Fruit fly (Drosophila melanogaster) whole organism, embryonic: Measurements from ENCODE around the gene E2f1.

Experiments used
- B-H1 ChIP-seq: fragments of 200-800 bp; sonication (Bioruptor generic); IDR thresholded peaks from 3 replicates; pipeline ENCODE4 v1.3.6; 2022; ENCODE audit warnings: missing biosample characterization, missing genetic modification characterization
- Bdp1 ChIP-seq: fragments of 200-800 bp; sonication (Bioruptor generic); optimal IDR thresholded peaks from 3 replicates; lab custom pipeline; 2016; ENCODE audit warnings: missing biosample characterization, missing genetic modification characterization
- BtbVII ChIP-seq: fragments of 200-800 bp; sonication (Bioruptor generic); optimal IDR thresholded peaks from 3 replicates; lab custom pipeline; 2017; ENCODE audit warnings: missing biosample characterization, mild to moderate bottlenecking, missing genetic modification characterization
- CG10209 ChIP-seq: fragments of 200-800 bp; sonication (Bioruptor generic); optimal IDR thresholded peaks from 3 replicates; lab custom pipeline; 2017; ENCODE audit warnings: missing biosample characterization, mild to moderate bottlenecking, missing genetic modification characterization, missing genetic modification reagents
- CG10543 ChIP-seq: fragments of 200-800 bp; sonication (Bioruptor generic); optimal IDR thresholded peaks from 3 replicates; lab custom pipeline; 2017; ENCODE audit warnings: missing biosample characterization, mild to moderate bottlenecking, missing genetic modification characterization, moderate library complexity
- CG11723 ChIP-seq: fragments of 200-800 bp; sonication (Bioruptor generic); optimal IDR thresholded peaks from 2 replicates; lab custom pipeline; 2017; ENCODE audit warnings: missing biosample characterization, mild to moderate bottlenecking, missing genetic modification characterization
- CG12236 ChIP-seq: fragments of 200-800 bp; sonication (Bioruptor generic); optimal IDR thresholded peaks from 2 replicates; lab custom pipeline; 2016; ENCODE audit warnings: missing biosample characterization, missing genetic modification characterization
- CG12391 ChIP-seq: fragments of 200-800 bp; sonication (Bioruptor generic); optimal IDR thresholded peaks from 3 replicates; lab custom pipeline; 2018; ENCODE audit warnings: missing biosample characterization, mild to moderate bottlenecking, missing genetic modification characterization, moderate library complexity
- CG12744 ChIP-seq: fragments of 200-800 bp; sonication (Bioruptor generic); optimal IDR thresholded peaks from 2 replicates; lab custom pipeline; 2016; ENCODE audit warnings: missing biosample characterization, missing genetic modification characterization
- CG13296 ChIP-seq: fragments of 200-800 bp; sonication (Bioruptor generic); optimal IDR thresholded peaks from 3 replicates; lab custom pipeline; 2018; ENCODE audit warnings: missing biosample characterization, mild to moderate bottlenecking, missing genetic modification characterization
- CG13424 ChIP-seq: fragments of 200-800 bp; sonication (Bioruptor generic); optimal IDR thresholded peaks from 2 replicates; lab custom pipeline; 2019; ENCODE audit warnings: missing biosample characterization, mild to moderate bottlenecking, missing genetic modification characterization, moderate library complexity
- CG14860 ChIP-seq: fragments of 200-800 bp; sonication (Bioruptor generic); IDR thresholded peaks from 3 replicates; pipeline ENCODE4 v1.3.6; 2022; ENCODE audit warnings: missing biosample characterization, missing genetic modification characterization; ENCODE audit not compliant: partially characterized antibody
- CG18476 ChIP-seq: fragments of 200-800 bp; sonication (Bioruptor generic); optimal IDR thresholded peaks from 2 replicates; lab custom pipeline; 2016; ENCODE audit warnings: missing biosample characterization, mild to moderate bottlenecking, missing genetic modification characterization
- CG18764 ChIP-seq: fragments of 200-800 bp; sonication (Bioruptor generic); optimal IDR thresholded peaks from 3 replicates; lab custom pipeline; 2016; ENCODE audit warnings: missing biosample characterization, missing genetic modification characterization
- CG31441 ChIP-seq: fragments of 200-800 bp; sonication (Bioruptor generic); IDR thresholded peaks from 2 replicates; pipeline ENCODE4 v1.3.6; 2022; ENCODE audit warnings: missing biosample characterization, missing genetic modification characterization
- CG33213 ChIP-seq: fragments of 200-800 bp; sonication (Bioruptor generic); optimal IDR thresholded peaks from 3 replicates; lab custom pipeline; 2016; ENCODE audit warnings: missing biosample characterization, missing genetic modification characterization
- CG34422 ChIP-seq: fragments of 200-800 bp; sonication (Bioruptor generic); IDR thresholded peaks from 3 replicates; pipeline ENCODE4 v1.3.6; 2022; ENCODE audit warnings: missing biosample characterization, missing genetic modification characterization
- CG5953 ChIP-seq: fragments of 200-800 bp; sonication (Bioruptor generic); IDR thresholded peaks from 2 replicates; pipeline ENCODE4 v1.3.6; 2022; ENCODE audit warnings: missing biosample characterization, missing genetic modification characterization
- CG6683 ChIP-seq: fragments of 200-800 bp; sonication (Bioruptor generic); optimal IDR thresholded peaks from 2 replicates; lab custom pipeline; 2017; ENCODE audit warnings: missing biosample characterization, mild to moderate bottlenecking, missing genetic modification characterization, missing genetic modification reagents
- CG7928 ChIP-seq: fragments of 200-800 bp; sonication (Bioruptor generic); optimal IDR thresholded peaks from 2 replicates; lab custom pipeline; 2017; ENCODE audit warnings: missing biosample characterization, mild to moderate bottlenecking, missing genetic modification characterization
- CG8290 ChIP-seq, 3 experiments: fragments of 200-800 bp; sonication (Bioruptor generic); optimal IDR thresholded peaks; 2 replicates each; lab custom pipeline; 2016 to 2019; ENCODE audit warnings: missing biosample characterization in 3 of 3, missing genetic modification characterization in 3 of 3, mild to moderate bottlenecking in 2 of 3, moderate library complexity in 1 of 3
- CG8359 ChIP-seq: fragments of 200-800 bp; sonication (Bioruptor generic); optimal IDR thresholded peaks from 2 replicates; lab custom pipeline; 2017; ENCODE audit warnings: missing biosample characterization, mild to moderate bottlenecking, missing genetic modification characterization, borderline replicate concordance
- CG8478 ChIP-seq: fragments of >200 bp; optimal IDR thresholded peaks from 2 replicates; lab custom pipeline; 2018
- CG9727 ChIP-seq: fragments of 200-800 bp; sonication (Bioruptor generic); optimal IDR thresholded peaks from 3 replicates; lab custom pipeline; 2017; ENCODE audit warnings: missing biosample characterization, mild to moderate bottlenecking, missing genetic modification characterization
- CHES-1-like ChIP-seq: fragments of 200-800 bp; sonication (Bioruptor generic); optimal IDR thresholded peaks from 2 replicates; lab custom pipeline; 2016; ENCODE audit warnings: missing biosample characterization, missing genetic modification characterization
- D19B ChIP-seq: fragments of 200-800 bp; sonication (Bioruptor generic); optimal IDR thresholded peaks from 2 replicates; lab custom pipeline; 2017; ENCODE audit warnings: missing biosample characterization, mild to moderate bottlenecking, missing genetic modification characterization
- Dbx ChIP-seq: fragments of 200-800 bp; sonication (Bioruptor generic); IDR thresholded peaks from 3 replicates; pipeline ENCODE4 v1.3.6; 2022; ENCODE audit warnings: missing biosample characterization, missing genetic modification characterization
- Jarid2 ChIP-seq: fragments of 200-800 bp; sonication (Bioruptor generic); optimal IDR thresholded peaks from 3 replicates; lab custom pipeline; 2017; ENCODE audit warnings: mild to moderate bottlenecking, missing biosample characterization, missing genetic modification reagents, missing genetic modification characterization
- Myb ChIP-seq: fragments of 200-800 bp; sonication (Bioruptor generic); optimal IDR thresholded peaks from 2 replicates; lab custom pipeline; 2016; ENCODE audit warnings: missing biosample characterization, missing genetic modification characterization
- NfI ChIP-seq: fragments of 200-800 bp; sonication (Bioruptor generic); optimal IDR thresholded peaks from 3 replicates; lab custom pipeline; 2018; ENCODE audit warnings: missing biosample characterization, mild to moderate bottlenecking, missing genetic modification characterization, moderate library complexity
- Rx ChIP-seq: fragments of 200-800 bp; sonication (Bioruptor generic); IDR thresholded peaks from 2 replicates; pipeline ENCODE4 v1.3.6; 2022; ENCODE audit warnings: missing biosample characterization, missing genetic modification characterization
- Side ChIP-seq: fragments of 200-800 bp; sonication (Bioruptor generic); optimal IDR thresholded peaks from 2 replicates; lab custom pipeline; 2016; ENCODE audit warnings: missing biosample characterization, missing genetic modification characterization
- Sin3A ChIP-seq: fragments of >200 bp; optimal IDR thresholded peaks from 2 replicates; lab custom pipeline; 2018
- YL-1 ChIP-seq: fragments of 200-800 bp; sonication (Bioruptor generic); optimal IDR thresholded peaks from 3 replicates; lab custom pipeline; 2017; ENCODE audit warnings: missing biosample characterization, mild to moderate bottlenecking, missing genetic modification characterization
- ci ChIP-seq: fragments of 200-800 bp; sonication (Bioruptor generic); IDR thresholded peaks from 3 replicates; pipeline ENCODE4 v1.3.6; 2022; ENCODE audit warnings: missing biosample characterization, missing genetic modification characterization
- danr ChIP-seq: fragments of 200-800 bp; sonication (Bioruptor generic); IDR thresholded peaks from 2 replicates; pipeline ENCODE4 v1.3.6; 2022; ENCODE audit warnings: missing biosample characterization, missing genetic modification characterization
- dmrt11E ChIP-seq: fragments of 200-800 bp; sonication (Bioruptor generic); optimal IDR thresholded peaks from 3 replicates; lab custom pipeline; 2018; ENCODE audit warnings: missing biosample characterization, mild to moderate bottlenecking, missing genetic modification characterization, moderate library complexity
- ftz-f1 ChIP-seq: fragments of 200-800 bp; sonication (Bioruptor generic); optimal IDR thresholded peaks from 2 replicates; lab custom pipeline; 2016; ENCODE audit warnings: missing biosample characterization, missing genetic modification characterization
- her ChIP-seq: fragments of 200-800 bp; sonication (Bioruptor generic); optimal IDR thresholded peaks from 2 replicates; lab custom pipeline; 2016; ENCODE audit warnings: missing biosample characterization, missing genetic modification characterization
- hth ChIP-seq: fragments of >200 bp; optimal IDR thresholded peaks from 2 replicates; lab custom pipeline; 2017; ENCODE audit warnings: inconsistent platforms
- inv ChIP-seq: fragments of 200-800 bp; sonication (Bioruptor generic); IDR thresholded peaks from 2 replicates; pipeline ENCODE4 v1.3.6; 2022; ENCODE audit warnings: missing biosample characterization, missing genetic modification characterization; ENCODE audit not compliant: partially characterized antibody
- knrl ChIP-seq: fragments of 200-800 bp; sonication (Bioruptor generic); IDR thresholded peaks from 3 replicates; pipeline ENCODE4 v1.3.6; 2022; ENCODE audit warnings: missing biosample characterization, missing genetic modification characterization; ENCODE audit not compliant: partially characterized antibody
- org-1 ChIP-seq: fragments of 200-800 bp; sonication (Bioruptor generic); optimal IDR thresholded peaks from 2 replicates; lab custom pipeline; 2017; ENCODE audit warnings: missing biosample characterization, missing genetic modification characterization
- pan ChIP-seq, 4 experiments: fragments of >200 bp in 3 of 4; fragments of 200-800 bp in 1 of 4; sonication (Bioruptor generic) in 1 of 4; optimal IDR thresholded peaks in 3 of 4; IDR thresholded peaks in 1 of 4; 2 replicates each; pipeline versions ENCODE4 v1.3.6 to Lab custom; 2017 to 2022; ENCODE audit warnings: missing biosample characterization in 2 of 4, missing genetic modification characterization in 2 of 4, mixed read lengths in 1 of 4
- pros ChIP-seq: fragments of 200-800 bp; sonication (Bioruptor generic); optimal IDR thresholded peaks from 3 replicates; lab custom pipeline; 2019; ENCODE audit warnings: missing biosample characterization, mild to moderate bottlenecking, missing genetic modification characterization, moderate library complexity
- ranshi ChIP-seq: fragments of 200-800 bp; sonication (Bioruptor generic); IDR thresholded peaks from 2 replicates; pipeline ENCODE4 v1.3.6; 2022; ENCODE audit warnings: missing biosample characterization, missing genetic modification characterization
- rib ChIP-seq: fragments of 200-800 bp; sonication (Bioruptor generic); IDR thresholded peaks from 2 replicates; pipeline ENCODE4 v1.3.6; 2022; ENCODE audit warnings: missing biosample characterization, missing genetic modification characterization
- run ChIP-seq: fragments of 200-800 bp; sonication (Bioruptor generic); optimal IDR thresholded peaks from 3 replicates; lab custom pipeline; 2018; ENCODE audit warnings: missing biosample characterization, mild to moderate bottlenecking, missing genetic modification characterization
- slou ChIP-seq: fragments of 200-800 bp; sonication (Bioruptor generic); optimal IDR thresholded peaks from 3 replicates; lab custom pipeline; 2016; ENCODE audit warnings: missing biosample characterization, missing genetic modification characterization

The E2f1 gene

DNA sequence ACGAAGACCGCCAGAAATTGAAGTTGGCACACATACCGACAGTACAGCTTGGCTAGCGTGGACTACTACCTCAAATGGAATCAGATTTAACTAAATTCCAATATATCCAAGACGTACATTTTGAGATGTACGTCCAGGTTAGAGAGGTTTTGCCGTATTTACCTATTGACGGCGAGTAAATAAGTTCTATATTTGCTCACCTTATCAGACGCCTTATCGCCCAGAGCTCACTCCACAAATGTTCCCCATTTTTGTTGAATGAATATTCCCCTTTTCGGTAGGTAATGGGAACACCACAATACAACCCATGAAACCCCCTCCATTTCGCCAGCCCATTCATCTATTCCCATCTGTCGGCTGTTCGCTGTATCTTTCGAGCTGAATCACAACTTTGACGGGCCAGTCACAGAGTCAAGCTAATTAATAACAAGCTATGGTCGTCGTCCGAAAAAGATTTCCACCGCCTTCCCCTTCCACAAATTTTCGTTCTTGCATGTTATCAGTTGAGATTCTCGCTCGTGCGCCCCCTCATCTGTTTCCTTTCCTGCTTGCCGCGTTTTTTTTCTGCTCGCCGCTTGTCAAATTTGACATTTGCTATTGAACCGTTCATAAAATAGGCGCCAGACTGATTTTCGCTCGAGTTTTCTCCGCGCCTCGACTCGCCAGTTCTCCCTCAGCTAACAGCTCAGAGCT, 69.8 kb downstream of the E2f1 start (continued):
- no peak for TF ChIP-seq pan (optimal IDR thresholded peaks at IDR 0.05; lab: Kevin White, UChicago)
- TF ChIP-seq pan (GFP tag; optimal IDR thresholded peaks at IDR 0.05 in 1 of 2, IDR thresholded peaks at IDR 0.05 in 1 of 2) = peak in 1 of 2 experiments; percentile 93
- no peak for TF ChIP-seq CG8478 (lab: Kevin White, UChicago)
- TF ChIP-seq inv = no peak
- TF ChIP-seq CG33213 = peak; percentile 97
- peak; percentile 38 for TF ChIP-seq ftz-f1 (GFP tag; lab: Kevin White, UChicago)
- TF ChIP-seq D19B = peak; percentile 82
- TF ChIP-seq CG9727 (GFP tag; lab: Kevin White, UChicago) = peak; percentile 98
- peak; percentile 65 for TF ChIP-seq Myb (GFP tag; lab: Kevin White, UChicago)
- peak; percentile 91 for TF ChIP-seq BtbVII (GFP tag; lab: Kevin White, UChicago)
- TF ChIP-seq CG14860 (GFP tag; lab: Robert Waterston, UW) = no peak
- TF ChIP-seq CG12391 (tag; lab: Kevin White, UChicago) = peak; percentile 85
- peak; percentile 86 for TF ChIP-seq CG13296 (GFP tag; lab: Kevin White, UChicago)
- peak; percentile 98 for TF ChIP-seq CG10209
- TF ChIP-seq CG5953 = peak; percentile 94
- peak; percentile 85 for TF ChIP-seq CG8359 (GFP tag; lab: Kevin White, UChicago)
- peak; percentile 98 for TF ChIP-seq CG8290 (GFP tag; optimal IDR thresholded peaks at IDR 0.05; lab: Kevin White, UChicago)
- peak; percentile 98 for TF ChIP-seq CG8290 (tag; optimal IDR thresholded peaks at IDR 0.05; lab: Kevin White, UChicago)
- TF ChIP-seq Side (GFP tag; lab: Kevin White, UChicago) = peak; percentile 97
- TF ChIP-seq CG13424 (tag; lab: Kevin White, UChicago) = peak; percentile 89
- TF ChIP-seq org-1 = peak; percentile 96
- TF ChIP-seq dmrt11E (tag; lab: Kevin White, UChicago) = peak; percentile 91
- peak; percentile 92 for TF ChIP-seq B-H1 (GFP tag; lab: Robert Waterston, UW)
- peak; percentile 98 for TF ChIP-seq CG12236 (GFP tag; lab: Kevin White, UChicago)
- peak; percentile 92 for TF ChIP-seq CG6683 (GFP tag; lab: Kevin White, UChicago)
- peak; percentile 97 for TF ChIP-seq CG18764
- peak; percentile 96 for TF ChIP-seq CG31441
- TF ChIP-seq Dbx (GFP tag; lab: Robert Waterston, UW) = peak; percentile 94
- peak; percentile 63 for TF ChIP-seq CG7928 (GFP tag; lab: Kevin White, UChicago)
- peak; percentile 91 for TF ChIP-seq ranshi (GFP tag; lab: Robert Waterston, UW)
- TF ChIP-seq Bdp1 (GFP tag; lab: Kevin White, UChicago) = peak; percentile 91
- peak; percentile 89 for TF ChIP-seq Rx
- peak; percentile 91 for TF ChIP-seq CG18476 (GFP tag; lab: Kevin White, UChicago)
- TF ChIP-seq pros = peak; percentile 3
- TF ChIP-seq slou (GFP tag; lab: Kevin White, UChicago) = peak; percentile 92
- peak; percentile 92 for TF ChIP-seq her (GFP tag; lab: Kevin White, UChicago)
- no peak for TF ChIP-seq Sin3A (lab: Kevin White, UChicago)
- TF ChIP-seq danr (GFP tag; lab: Robert Waterston, UW) = peak; percentile 89
- TF ChIP-seq hth (lab: Kevin White, UChicago) = no peak
- peak; percentile 70 for TF ChIP-seq NfI
- no peak for TF ChIP-seq knrl
- peak; percentile 89 for TF ChIP-seq CG34422 (GFP tag; lab: Robert Waterston, UW)
- peak; percentile 85 for TF ChIP-seq Jarid2 (GFP tag; lab: Kevin White, UChicago)
- TF ChIP-seq rib = peak; percentile 95
- peak; percentile 75 for TF ChIP-seq run
- peak; percentile 94 for TF ChIP-seq CG11723 (GFP tag; lab: Kevin White, UChicago)
- TF ChIP-seq ci (GFP tag; lab: Robert Waterston, UW) = peak; percentile 97
- peak; percentile 97 for TF ChIP-seq CG10543
- peak; percentile 82 for TF ChIP-seq CG12744 (GFP tag; lab: Kevin White, UChicago)
- TF ChIP-seq YL-1 (GFP tag; lab: Kevin White, UChicago) = peak; percentile 96
- peak; percentile 96 for TF ChIP-seq CHES-1-like (GFP tag; lab: Kevin White, UChicago)
